Worm (Caenorhabditis elegans) whole organism, L4 larva: ENCODE results near the gene T05C12.1.

Experiments
- F10B5.3 ChIP-seq: sonication (generic microtip); optimal IDR thresholded peaks from 2 replicates; lab custom pipeline; 2016; ENCODE audit warnings: mild to moderate bottlenecking, missing genetic modification characterization, missing compliant biosample characterization
- F49E8.2 ChIP-seq: sonication (generic microtip); optimal IDR thresholded peaks from 2 replicates; lab custom pipeline; 2016; ENCODE audit warnings: missing compliant biosample characterization, mild to moderate bottlenecking, missing genetic modification characterization, borderline replicate concordance
- T20F7.1 ChIP-seq: fragments of 200-800 bp; sonication (Bioruptor generic); optimal IDR thresholded peaks from 2 replicates; lab custom pipeline; 2018; ENCODE audit warnings: mild to moderate bottlenecking, missing genetic modification characterization, missing compliant biosample characterization
- T26A8.4 ChIP-seq: fragments of 200-800 bp; sonication (Bioruptor generic); IDR thresholded peaks from 2 replicates; pipeline ENCODE4 v1.3.6; 2022; ENCODE audit warnings: missing genetic modification characterization, missing compliant biosample characterization
- Y105C5A.15 ChIP-seq: fragments of 200-800 bp; sonication (Bioruptor generic); IDR thresholded peaks from 2 replicates; pipeline ENCODE4 v1.3.6; 2022; ENCODE audit warnings: missing genetic modification characterization, missing compliant biosample characterization
- Y48G9A.11 ChIP-seq: fragments of 200-800 bp; sonication (Bioruptor generic); IDR thresholded peaks from 2 replicates; pipeline ENCODE4 v1.3.6; 2022; ENCODE audit warnings: missing genetic modification reagents, missing genetic modification characterization, missing compliant biosample characterization
- aha-1 ChIP-seq: fragments of 150-350 bp; peaks from one replicate; lab custom pipeline; 2014; ENCODE audit warnings: missing biosample characterization, missing genetic modification characterization
- ama-1 ChIP-seq: fragments of 150-350 bp; optimal IDR thresholded peaks from 2 replicates; lab custom pipeline; 2014; ENCODE audit warnings: inconsistent platforms, mixed read lengths
- ceh-28 ChIP-seq: fragments of 150-350 bp; optimal IDR thresholded peaks from 2 replicates; lab custom pipeline; 2014; ENCODE audit warnings: missing biosample characterization, missing genetic modification reagents, missing genetic modification characterization
- ceh-62 ChIP-seq: sonication (generic microtip); optimal IDR thresholded peaks from 2 replicates; lab custom pipeline; 2017; ENCODE audit warnings: missing biosample characterization, missing genetic modification characterization
- ceh-82 ChIP-seq: sonication (generic microtip); optimal IDR thresholded peaks from 2 replicates; lab custom pipeline; 2017; ENCODE audit warnings: missing biosample characterization, missing genetic modification characterization
- ces-1 ChIP-seq: fragments of 150-350 bp; sonication (generic microtip); optimal IDR thresholded peaks from 4 replicates; lab custom pipeline; 2014; ENCODE audit warnings: missing biosample characterization, missing genetic modification reagents, missing genetic modification characterization
- cey-2 ChIP-seq: sonication (generic microtip); optimal IDR thresholded peaks from 3 replicates; lab custom pipeline; 2017; ENCODE audit warnings: missing genetic modification characterization, mild to moderate bottlenecking, missing compliant biosample characterization, antibody characterized with exemption, borderline replicate concordance; ENCODE audit not compliant: insufficient read depth
- ctbp-1 ChIP-seq: fragments of 200-800 bp; sonication (Bioruptor generic); IDR thresholded peaks from 2 replicates; pipeline ENCODE4 v1.3.6; 2022; ENCODE audit warnings: missing genetic modification reagents, missing genetic modification characterization, missing compliant biosample characterization
- dmd-6 ChIP-seq: fragments of 200-800 bp; sonication (Bioruptor generic); IDR thresholded peaks from 2 replicates; pipeline ENCODE4 v1.3.6; 2022; ENCODE audit warnings: missing genetic modification reagents, missing genetic modification characterization, missing compliant biosample characterization
- dmd-8 ChIP-seq: fragments of 200-800 bp; sonication (Bioruptor generic); IDR thresholded peaks from 2 replicates; pipeline ENCODE4 v1.3.6; 2022; ENCODE audit warnings: missing genetic modification characterization, missing compliant biosample characterization
- dmd-9 ChIP-seq: fragments of 200-800 bp; sonication (Bioruptor generic); IDR thresholded peaks from 2 replicates; pipeline ENCODE4 v1.3.6; 2022; ENCODE audit warnings: missing genetic modification reagents, missing genetic modification characterization, missing compliant biosample characterization
- dpl-1 ChIP-seq: fragments of 150-350 bp; optimal IDR thresholded peaks from 2 replicates; lab custom pipeline; 2014; ENCODE audit warnings: missing biosample characterization, missing genetic modification reagents, missing genetic modification characterization
- duxl-1 ChIP-seq: sonication (generic microtip); optimal IDR thresholded peaks from 2 replicates; lab custom pipeline; 2016; ENCODE audit warnings: mild to moderate bottlenecking, missing genetic modification characterization, moderate library complexity, missing compliant biosample characterization; ENCODE audit not compliant: poor library complexity
- fos-1 ChIP-seq: fragments of 150-350 bp; optimal IDR thresholded peaks from 2 replicates; lab custom pipeline; 2014; ENCODE audit warnings: missing biosample characterization, missing genetic modification characterization
- hif-1 ChIP-seq, 2 experiments: sonication (generic microtip); optimal IDR thresholded peaks; 2 replicates each; lab custom pipeline; 2016 to 2017; ENCODE audit warnings: missing compliant biosample characterization in 2 of 2, missing genetic modification characterization in 2 of 2, missing genetic modification reagents in 2 of 2, missing genotype in 2 of 2, mild to moderate bottlenecking in 1 of 2
- hlh-11 ChIP-seq: fragments of 200-800 bp; sonication (Bioruptor generic); optimal IDR thresholded peaks from 2 replicates; lab custom pipeline; 2018; ENCODE audit warnings: mild to moderate bottlenecking, missing genetic modification characterization, missing compliant biosample characterization
- lin-13 ChIP-seq: fragments of 150-350 bp; optimal IDR thresholded peaks from 2 replicates; lab custom pipeline; 2014; ENCODE audit warnings: missing biosample characterization, missing genetic modification reagents, missing genetic modification characterization
- lin-38 ChIP-seq: fragments of 200-800 bp; sonication (Bioruptor generic); IDR thresholded peaks from 2 replicates; pipeline ENCODE4 v1.3.6; 2022; ENCODE audit warnings: missing genetic modification reagents, missing genetic modification characterization, missing compliant biosample characterization
- lsy-2 ChIP-seq, 2 experiments: fragments of 150-350 bp in 1 of 2; sonication (generic microtip) in 1 of 2; optimal IDR thresholded peaks; 2 replicates each; lab custom pipeline; 2014 to 2017; ENCODE audit warnings: missing biosample characterization in 2 of 2, missing genetic modification characterization in 2 of 2
- madf-5 ChIP-seq, 2 experiments: fragments of 200-800 bp; sonication (Bioruptor generic); IDR thresholded peaks; 2 replicates each; pipeline ENCODE4 v1.3.6; 2022; ENCODE audit warnings: missing compliant biosample characterization in 2 of 2, missing genetic modification characterization in 2 of 2
- madf-9 ChIP-seq: fragments of 200-800 bp; sonication (Bioruptor generic); conservative IDR thresholded peaks from 2 replicates; pipeline ENCODE4 v1.3.6; 2022; ENCODE audit warnings: missing genetic modification reagents, missing genetic modification characterization, missing compliant biosample characterization
- mdt-29 ChIP-seq: fragments of 200-800 bp; sonication (Bioruptor generic); IDR thresholded peaks from 2 replicates; pipeline ENCODE4 v1.3.6; 2022; ENCODE audit warnings: missing genetic modification reagents, missing genetic modification characterization, missing compliant biosample characterization
- mep-1 ChIP-seq: fragments of 150-350 bp; sonication (generic microtip); optimal IDR thresholded peaks from 3 replicates; lab custom pipeline; 2014; ENCODE audit warnings: missing biosample characterization, missing genetic modification characterization
- mes-2 ChIP-seq: sonication (generic microtip); optimal IDR thresholded peaks from 2 replicates; lab custom pipeline; 2016; ENCODE audit warnings: missing genotype, mild to moderate bottlenecking, missing genetic modification characterization, missing compliant biosample characterization; ENCODE audit not compliant: poor library complexity, severe bottlenecking
- mxl-2 ChIP-seq: fragments of 200-800 bp; sonication (Bioruptor generic); conservative IDR thresholded peaks from 2 replicates; pipeline ENCODE4 v1.3.6; 2022; ENCODE audit warnings: missing genetic modification reagents, missing genetic modification characterization, missing compliant biosample characterization
- nhr-28 ChIP-seq: fragments of 150-350 bp; optimal IDR thresholded peaks from 2 replicates; lab custom pipeline; 2014; ENCODE audit warnings: missing biosample characterization, missing genetic modification characterization
- nhr-41 ChIP-seq: fragments of 200-800 bp; sonication (Bioruptor generic); IDR thresholded peaks from 2 replicates; pipeline ENCODE4 v1.3.6; 2022; ENCODE audit warnings: missing genetic modification reagents, missing genetic modification characterization, missing compliant biosample characterization
- nhr-42 ChIP-seq: fragments of 200-800 bp; sonication (Bioruptor generic); IDR thresholded peaks from 2 replicates; pipeline ENCODE4 v1.3.6; 2022; ENCODE audit warnings: missing genetic modification characterization, missing compliant biosample characterization
- nhr-48 ChIP-seq: sonication (generic microtip); optimal IDR thresholded peaks from 2 replicates; lab custom pipeline; 2016; ENCODE audit warnings: mild to moderate bottlenecking, missing genetic modification characterization, missing compliant biosample characterization
- nhr-6 ChIP-seq: fragments of 150-350 bp; optimal IDR thresholded peaks from 2 replicates; lab custom pipeline; 2014; ENCODE audit warnings: missing biosample characterization, missing genetic modification characterization
- nhr-77 ChIP-seq: fragments of 150-350 bp; optimal IDR thresholded peaks from 2 replicates; lab custom pipeline; 2014; ENCODE audit warnings: missing biosample characterization, missing genetic modification characterization
- pqm-1 ChIP-seq: sonication (generic microtip); optimal IDR thresholded peaks from 2 replicates; lab custom pipeline; 2017; ENCODE audit warnings: missing biosample characterization, missing genetic modification characterization
- rbr-2 ChIP-seq: sonication (generic microtip); optimal IDR thresholded peaks from 2 replicates; lab custom pipeline; 2016; ENCODE audit warnings: missing genotype, missing genetic modification characterization, missing compliant biosample characterization
- sdz-12 ChIP-seq: fragments of 200-800 bp; sonication (Bioruptor generic); optimal IDR thresholded peaks from 2 replicates; lab custom pipeline; 2018; ENCODE audit warnings: mild to moderate bottlenecking, missing genetic modification characterization, missing compliant biosample characterization
- skn-1 ChIP-seq: fragments of 150-350 bp; optimal IDR thresholded peaks from 2 replicates; lab custom pipeline; 2014; ENCODE audit warnings: missing biosample characterization, missing genetic modification characterization
- tag-97 ChIP-seq: fragments of 200-800 bp; sonication (Bioruptor generic); IDR thresholded peaks from 2 replicates; pipeline ENCODE4 v1.3.6; 2022; ENCODE audit warnings: missing genetic modification characterization, missing compliant biosample characterization
- tra-1 ChIP-seq: fragments of 200-800 bp; sonication (Bioruptor generic); IDR thresholded peaks from 2 replicates; pipeline ENCODE4 v1.3.6; 2022; ENCODE audit warnings: missing genetic modification reagents, missing genetic modification characterization, missing compliant biosample characterization
- unc-62 ChIP-seq, 3 experiments: fragments of 150-350 bp in 1 of 3; sonication (generic microtip); optimal IDR thresholded peaks in 2 of 3; peaks in 1 of 3; 1 replicate in 1 of 3; 2 replicates in 2 of 3; lab custom pipeline; 2014 to 2017; ENCODE audit warnings: missing biosample characterization in 3 of 3, missing genetic modification characterization in 3 of 3, missing genetic modification reagents in 3 of 3, missing genotype in 1 of 3
- zip-11 ChIP-seq: fragments of 200-800 bp; sonication (Bioruptor generic); IDR thresholded peaks from 2 replicates; pipeline ENCODE4 v1.3.6; 2022; ENCODE audit warnings: missing genetic modification characterization, missing compliant biosample characterization

T05C12.1 gene

ce11 chrII:8160916-8161315 is 12.6 kb upstream of the T05C12.1 start:
- TF ChIP-seq F49E8.2 (tag; lab: Kevin White, UChicago) (no peak), unc-62 (GFP tag; optimal IDR thresholded peaks at IDR 0.05 in 1 of 2; lab: Kevin White, UChicago) (peak in 1 of 2 experiments; percentile 90), unc-62 (tag; optimal IDR thresholded peaks at IDR 0.05; lab: Kevin White, UChicago) (no peak), aha-1 (tag; lab: Kevin White, UChicago) (peak; percentile 9), nhr-41 (GFP tag; lab: Robert Waterston, UW) (no peak)

- TF ChIP-seq lin-38 (GFP tag; lab: Robert Waterston, UW) (peak; percentile 88), mes-2 (tag; lab: Kevin White, UChicago) (peak; percentile 59), mdt-29 (GFP tag; lab: Robert Waterston, UW) (no peak), mep-1 (tag; lab: Kevin White, UChicago) (no peak), Y48G9A.11 (GFP tag; lab: Robert Waterston, UW) (peak; percentile 84), dpl-1 (GFP tag; lab: Kevin White, UChicago) (peak; percentile 73), nhr-48 (no peak), lsy-2 (tag; optimal IDR thresholded peaks at IDR 0.05; lab: Kevin White, UChicago) (peak in 1 of 2 experiments; percentile 84), nhr-6 (tag; lab: Kevin White, UChicago) (peak; percentile 0), T20F7.1 (GFP tag; lab: Kevin White, UChicago) (peak; percentile 92)
Observed at ce11 chrII:8162120-8162648, 11.3 kb upstream of the T05C12.1 start, which contains the start of the genes emb-27 and rrf-3. TSS of gene emb-27 (minus strand) at chrII:8162170. TSS of gene rrf-3 (plus strand) at chrII:8162465.

- TF ChIP-seq duxl-1 (tag; lab: Kevin White, UChicago) (no peak), nhr-48 (no peak), sdz-12 (no peak), ceh-28 (no peak), madf-9 (GFP tag; lab: Robert Waterston, UW) (no peak), ces-1 (no peak), unc-62 (GFP tag; optimal IDR thresholded peaks at IDR 0.05 in 1 of 2; lab: Kevin White, UChicago) (no peak), unc-62 (tag; optimal IDR thresholded peaks at IDR 0.05; lab: Kevin White, UChicago) (no peak), dmd-6 (no peak), pqm-1 (tag; lab: Kevin White, UChicago) (no peak), T26A8.4 (GFP tag; lab: Robert Waterston, UW) (no peak), tag-97 (GFP tag; lab: Robert Waterston, UW) (no peak), tra-1 (GFP tag; lab: Robert Waterston, UW) (no peak), ctbp-1 (GFP tag; lab: Robert Waterston, UW) (no peak), dmd-9 (GFP tag; lab: Robert Waterston, UW) (no peak), hif-1 (tag; optimal IDR thresholded peaks at IDR 0.05; lab: Kevin White, UChicago) (no peak), rbr-2 (tag; lab: Kevin White, UChicago) (no peak), ceh-62 (tag; lab: Kevin White, UChicago) (no peak), fos-1 (tag; lab: Kevin White, UChicago) (no peak), mxl-2 (GFP tag; lab: Robert Waterston, UW) (no peak), zip-11 (GFP tag; lab: Robert Waterston, UW) (no peak)
Observed at ce11 chrII:8169283-8169682, 4.2 kb upstream of the T05C12.1 start, which contains the start of gene T05C12.15. TSS of gene T05C12.15 (plus strand) at chrII:8169583.

- no peak for TF ChIP-seq sdz-12
- no peak for TF ChIP-seq dmd-8
- no peak for TF ChIP-seq lin-13
- TF ChIP-seq mdt-29 (GFP tag; lab: Robert Waterston, UW) = no peak
- TF ChIP-seq nhr-77 (tag; lab: Kevin White, UChicago) = no peak
- no peak for TF ChIP-seq skn-1
- TF ChIP-seq ceh-82 = no peak
- no peak for TF ChIP-seq nhr-42 (GFP tag; lab: Robert Waterston, UW)
- no peak for TF ChIP-seq hlh-11 (tag; lab: Kevin White, UChicago)
- no peak for TF ChIP-seq Y105C5A.15 (GFP tag; lab: Robert Waterston, UW)
- TF ChIP-seq nhr-48 = no peak
- no peak for TF ChIP-seq ama-1 (lab: Kevin White, UChicago)
- TF ChIP-seq madf-5 (GFP tag; IDR thresholded peaks at IDR 0.05; lab: Robert Waterston, UW) = no peak
- no peak for TF ChIP-seq tra-1 (GFP tag; lab: Robert Waterston, UW)
- TF ChIP-seq F10B5.3 (tag; lab: Kevin White, UChicago) = no peak
- TF ChIP-seq nhr-28 (tag; lab: Kevin White, UChicago) = no peak
- TF ChIP-seq ces-1 = no peak
- no peak for TF ChIP-seq cey-2 (tag; lab: Kevin White, UChicago)
Observed at ce11 chrII:8170374-8170773, 3.1 kb upstream of the T05C12.1 start, which contains the start of gene T05C12.11. TSS of gene T05C12.11 (minus strand) at chrII:8170474.
